Worm (Caenorhabditis elegans) whole organism, L3 larva: ENCODE results near the gene acs-21.

ENCODE experiments used
- R02D3.7 ChIP-seq: fragments of 150-350 bp; optimal IDR thresholded peaks from 2 replicates; lab custom pipeline; 2014; ENCODE audit warnings: missing biosample characterization, missing genetic modification characterization
- ZK546.5 ChIP-seq: sonication (generic microtip); optimal IDR thresholded peaks from 2 replicates; lab custom pipeline; 2017; ENCODE audit warnings: missing biosample characterization, missing genetic modification characterization
- aly-2 ChIP-seq: fragments of 150-350 bp; optimal IDR thresholded peaks from 2 replicates; lab custom pipeline; 2014; ENCODE audit warnings: missing biosample characterization, missing genetic modification characterization
- ama-1 ChIP-seq: fragments of 150-350 bp; optimal IDR thresholded peaks from 2 replicates; lab custom pipeline; 2018
- ceh-16 ChIP-seq: sonication (generic microtip); optimal IDR thresholded peaks from 2 replicates; lab custom pipeline; 2017; ENCODE audit warnings: missing biosample characterization, missing genetic modification characterization
- ceh-9 ChIP-seq: sonication (generic microtip); optimal IDR thresholded peaks from 2 replicates; lab custom pipeline; 2018; ENCODE audit warnings: missing biosample characterization, missing genetic modification characterization
- daf-12 ChIP-seq: fragments of 150-350 bp; optimal IDR thresholded peaks from 2 replicates; lab custom pipeline; 2014; ENCODE audit warnings: missing biosample characterization, missing genetic modification reagents, missing genetic modification characterization
- egl-27 ChIP-seq: sonication (generic microtip); optimal IDR thresholded peaks from 4 replicates; lab custom pipeline; 2017; ENCODE audit warnings: missing biosample characterization, missing genetic modification reagents, missing genetic modification characterization
- egl-5 ChIP-seq: fragments of 150-350 bp; optimal IDR thresholded peaks from 2 replicates; lab custom pipeline; 2017; ENCODE audit warnings: missing biosample characterization, missing genetic modification reagents, missing genetic modification characterization, inconsistent platforms
- elt-1 ChIP-seq: fragments of 150-350 bp; optimal IDR thresholded peaks from 2 replicates; lab custom pipeline; 2014; ENCODE audit warnings: missing biosample characterization, missing genetic modification characterization
- elt-2 ChIP-seq: sonication (generic microtip); optimal IDR thresholded peaks from 2 replicates; lab custom pipeline; 2016; ENCODE audit warnings: missing genetic modification reagents, mild to moderate bottlenecking, missing genetic modification characterization, missing compliant biosample characterization
- elt-3 ChIP-seq, 3 experiments: fragments of 150-350 bp in 1 of 3; sonication (generic microtip) in 2 of 3; optimal IDR thresholded peaks; 2 replicates in 2 of 3; 4 replicates in 1 of 3; lab custom pipeline; 2014 to 2017; ENCODE audit warnings: missing biosample characterization in 3 of 3, missing genetic modification characterization in 3 of 3
- eor-1 ChIP-seq, 2 experiments: fragments of 150-350 bp; optimal IDR thresholded peaks; 2 replicates each; lab custom pipeline; 2014 to 2018; ENCODE audit warnings: missing biosample characterization in 2 of 2, missing genetic modification characterization in 2 of 2
- fkh-10 ChIP-seq: sonication (generic microtip); optimal IDR thresholded peaks from 2 replicates; lab custom pipeline; 2017; ENCODE audit warnings: missing biosample characterization, missing genetic modification reagents, missing genetic modification characterization
- fkh-2 ChIP-seq: fragments of 150-350 bp; optimal IDR thresholded peaks from 2 replicates; lab custom pipeline; 2014; ENCODE audit warnings: missing biosample characterization, missing genetic modification reagents, missing genetic modification characterization
- hmg-11 ChIP-seq: sonication (generic microtip); optimal IDR thresholded peaks from 2 replicates; lab custom pipeline; 2016; ENCODE audit warnings: missing genetic modification characterization, missing compliant biosample characterization
- jun-1 ChIP-seq: fragments of 150-350 bp; optimal IDR thresholded peaks from 2 replicates; lab custom pipeline; 2014; ENCODE audit warnings: missing biosample characterization, missing genetic modification reagents, missing genetic modification characterization
- lin-15B ChIP-seq: fragments of 150-350 bp; optimal IDR thresholded peaks from 2 replicates; lab custom pipeline; 2014; ENCODE audit warnings: missing biosample characterization, missing genetic modification characterization
- lsy-12 ChIP-seq: sonication (generic microtip); optimal IDR thresholded peaks from 2 replicates; lab custom pipeline; 2016; ENCODE audit warnings: mild to moderate bottlenecking, missing genetic modification characterization, missing compliant biosample characterization
- mml-1 ChIP-seq: fragments of 150-350 bp; sonication (generic microtip); optimal IDR thresholded peaks from 3 replicates; lab custom pipeline; 2014; ENCODE audit warnings: missing biosample characterization, missing genetic modification characterization
- nfya-1 ChIP-seq: sonication (generic microtip); optimal IDR thresholded peaks from 2 replicates; lab custom pipeline; 2017; ENCODE audit warnings: missing genetic modification characterization, mild to moderate bottlenecking, missing compliant biosample characterization, antibody characterized with exemption, moderate library complexity; ENCODE audit not compliant: insufficient read depth
- nhr-11 ChIP-seq: fragments of 150-350 bp; optimal IDR thresholded peaks from 2 replicates; lab custom pipeline; 2014; ENCODE audit warnings: missing biosample characterization, missing genetic modification characterization
- nhr-23 ChIP-seq: fragments of 150-350 bp; optimal IDR thresholded peaks from 2 replicates; lab custom pipeline; 2014; ENCODE audit warnings: missing biosample characterization, missing genetic modification reagents, missing genetic modification characterization
- nhr-237 ChIP-seq: fragments of 150-350 bp; optimal IDR thresholded peaks from 2 replicates; lab custom pipeline; 2014; ENCODE audit warnings: missing biosample characterization, missing genetic modification characterization
- nhr-25 ChIP-seq: sonication (generic microtip); optimal IDR thresholded peaks from 2 replicates; lab custom pipeline; 2017; ENCODE audit warnings: missing biosample characterization, missing genetic modification characterization
- nhr-76 ChIP-seq: fragments of 150-350 bp; sonication (generic microtip); optimal IDR thresholded peaks from 5 replicates; lab custom pipeline; 2014; ENCODE audit warnings: missing biosample characterization, missing genetic modification characterization
- nhr-77 ChIP-seq: fragments of 150-350 bp; optimal IDR thresholded peaks from 2 replicates; lab custom pipeline; 2014; ENCODE audit warnings: missing biosample characterization, missing genetic modification characterization
- pha-4 ChIP-seq: fragments of 150-350 bp; optimal IDR thresholded peaks from 2 replicates; lab custom pipeline; 2014; ENCODE audit warnings: missing biosample characterization, missing genetic modification reagents, missing genetic modification characterization
- pqm-1 ChIP-seq: fragments of 150-350 bp; optimal IDR thresholded peaks from 2 replicates; lab custom pipeline; 2017; ENCODE audit warnings: missing biosample characterization, missing genetic modification characterization, inconsistent platforms
- sea-2 ChIP-seq: fragments of 150-350 bp; sonication (generic microtip); optimal IDR thresholded peaks from 4 replicates; lab custom pipeline; 2014; ENCODE audit warnings: missing biosample characterization, missing genetic modification reagents, missing genetic modification characterization
- skn-1 ChIP-seq: fragments of 150-350 bp; optimal IDR thresholded peaks from 2 replicates; lab custom pipeline; 2014; ENCODE audit warnings: missing biosample characterization, missing genetic modification characterization
- snpc-4 ChIP-seq: fragments of 150-350 bp; optimal IDR thresholded peaks from 2 replicates; lab custom pipeline; 2014; ENCODE audit warnings: missing biosample characterization, missing genetic modification characterization
- tbx-2 ChIP-seq: sonication (generic microtip); optimal IDR thresholded peaks from 2 replicates; lab custom pipeline; 2016; ENCODE audit warnings: mild to moderate bottlenecking, missing genetic modification characterization, missing compliant biosample characterization
- unc-62 ChIP-seq: fragments of 150-350 bp; sonication (generic microtip); optimal IDR thresholded peaks from 4 replicates; lab custom pipeline; 2014; ENCODE audit warnings: missing biosample characterization, missing genetic modification reagents, missing genetic modification characterization
- zag-1 ChIP-seq: fragments of 150-350 bp; optimal IDR thresholded peaks from 2 replicates; lab custom pipeline; 2014; ENCODE audit warnings: missing biosample characterization, missing genetic modification characterization
- ztf-11 ChIP-seq: fragments of 150-350 bp; optimal IDR thresholded peaks from 2 replicates; lab custom pipeline; 2014; ENCODE audit warnings: missing biosample characterization, missing genetic modification characterization

The acs-21 gene

DNA sequence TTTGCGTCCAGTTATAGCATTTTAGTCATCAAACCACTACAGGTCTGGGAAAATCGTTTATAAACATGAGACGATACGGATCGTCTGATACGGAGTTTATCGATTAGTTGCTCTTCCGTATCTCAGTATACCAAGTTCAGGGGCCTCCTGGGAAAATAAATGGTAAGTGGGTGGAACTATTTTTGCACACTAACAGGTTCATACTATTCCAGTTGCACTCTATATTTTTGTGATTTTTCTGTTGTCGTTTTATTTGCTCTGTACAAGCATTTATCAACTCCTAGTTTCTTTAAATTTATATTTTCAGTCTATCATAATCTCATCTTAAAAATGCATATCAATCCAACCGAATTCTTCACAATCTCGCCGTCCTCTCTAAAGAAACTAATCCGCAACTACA is 26.1 kb downstream of the acs-21 start, which contains the start of gene Y73C8C.3:
Y73C8C.3 (plus strand) TSS at position 301 of the 400 bp plus-strand sequence.
- TF ChIP-seq egl-5 (tag; lab: Kevin White, UChicago) (no peak), ZK546.5 (tag; lab: Kevin White, UChicago) (no peak), lsy-12 (no peak), fkh-10 (GFP tag; lab: Kevin White, UChicago) (no peak), nhr-11 (no peak), lin-15B (tag; lab: Kevin White, UChicago) (no peak), unc-62 (no peak), ceh-9 (tag; lab: Kevin White, UChicago) (no peak), elt-3 (tag; optimal IDR thresholded peaks at IDR 0.05; lab: Kevin White, UChicago) (no peak), eor-1 (tag; optimal IDR thresholded peaks at IDR 0.05; lab: Kevin White, UChicago) (no peak), elt-1 (no peak), nhr-237 (tag; lab: Kevin White, UChicago) (no peak), nhr-77 (tag; lab: Kevin White, UChicago) (no peak), nhr-25 (no peak), fkh-2 (tag; lab: Kevin White, UChicago) (no peak), aly-2 (tag; lab: Kevin White, UChicago) (no peak)

DNA sequence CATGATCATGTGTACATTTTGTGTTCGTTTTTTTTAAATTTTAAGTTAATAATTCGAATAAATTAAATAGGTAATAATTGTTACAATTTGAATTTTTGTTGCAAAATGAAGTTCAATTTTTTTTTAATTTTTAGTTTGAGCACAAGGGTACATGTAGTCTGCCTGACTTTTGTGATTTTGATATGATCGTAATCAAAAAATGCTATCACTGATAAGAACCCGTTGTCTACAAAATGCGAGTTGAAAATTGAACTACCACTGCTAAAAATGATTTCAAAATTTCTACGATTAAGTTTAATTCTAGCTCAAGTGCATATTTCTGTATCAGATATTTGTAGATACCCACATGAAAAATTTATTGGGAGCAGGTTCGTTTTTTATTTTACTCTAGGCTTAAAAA is 29.3 kb downstream of the acs-21 start, which contains the start of gene clec-210:
clec-210 (plus strand) TSS at position 211 of the 400 bp plus-strand sequence.
- TF ChIP-seq elt-2 (tag; lab: Kevin White, UChicago) (peak; percentile 55), nhr-76 (tag; lab: Kevin White, UChicago) (no peak), pqm-1 (peak; percentile 42)

ce11 chrV:3119185-3119584 is 30.3 kb downstream of the acs-21 start:
- TF ChIP-seq pha-4 (tag; lab: Kevin White, UChicago) (no peak), tbx-2 (no peak), lsy-12 (no peak), aly-2 (tag; lab: Kevin White, UChicago) (no peak), ZK546.5 (tag; lab: Kevin White, UChicago) (no peak), pqm-1 (peak; percentile 19), elt-2 (tag; lab: Kevin White, UChicago) (peak; percentile 47)

DNA sequence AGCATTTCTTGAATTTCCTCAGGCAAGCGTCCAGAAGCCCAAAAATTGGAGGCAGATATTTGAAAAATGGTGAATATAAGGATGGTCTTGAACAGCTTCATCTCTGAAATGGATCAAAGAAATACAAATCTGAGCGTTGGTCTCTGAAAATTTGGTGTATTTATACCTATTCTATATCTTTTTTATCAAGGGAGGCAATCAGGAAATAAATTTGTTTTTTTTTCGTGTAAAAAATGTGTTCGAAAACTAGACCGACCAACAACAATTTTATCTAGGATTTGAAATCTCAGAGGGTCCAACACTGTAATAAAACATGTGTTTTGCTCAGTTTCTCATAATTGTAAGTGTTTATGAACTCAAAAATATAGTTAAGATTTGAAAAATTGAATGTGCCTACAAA is 32.9 kb downstream of the acs-21 start, which contains the start of gene srt-56:
srt-56 (minus strand) TSS at position 101 of the 400 bp plus-strand sequence.
- TF ChIP-seq lsy-12 (no peak), zag-1 (tag; lab: Kevin White, UChicago) (no peak), ztf-11 (no peak), lin-15B (tag; lab: Kevin White, UChicago) (no peak), nhr-11 (no peak), egl-27 (tag; lab: Kevin White, UChicago) (no peak), elt-1 (no peak), nhr-76 (tag; lab: Kevin White, UChicago) (no peak), mml-1 (no peak), tbx-2 (no peak), ceh-16 (no peak), hmg-11 (no peak), fkh-10 (GFP tag; lab: Kevin White, UChicago) (no peak)

ce11 chrV:3122403-3122802 is 33.5 kb downstream of the acs-21 start:
- TF ChIP-seq unc-62 (no peak), nfya-1 (tag; lab: Kevin White, UChicago) (no peak), hmg-11 (no peak), zag-1 (tag; lab: Kevin White, UChicago) (no peak), ceh-9 (tag; lab: Kevin White, UChicago) (no peak), ama-1 (lab: Kevin White, UChicago) (no peak), skn-1 (no peak), nhr-11 (no peak), fkh-10 (GFP tag; lab: Kevin White, UChicago) (no peak), sea-2 (GFP tag; lab: Kevin White, UChicago) (no peak), daf-12 (tag; lab: Kevin White, UChicago) (no peak), nhr-25 (no peak), snpc-4 (no peak), nhr-23 (no peak), R02D3.7 (tag; lab: Kevin White, UChicago) (no peak), elt-1 (no peak), jun-1 (tag; lab: Kevin White, UChicago) (no peak), tbx-2 (no peak)
